Worm (Caenorhabditis elegans): ENCODE measurements around the gene Y39E4B.6.

Y39E4B.6 gene

ce11 chrIII:13107307-13107706 is 36.8 kb downstream of the Y39E4B.6 start, which contains the start of gene dhhc-8:
TSS of gene dhhc-8 (plus strand) at chrIII:13107607.
- no peak for TF ChIP-seq nhr-11 (tag; optimal IDR thresholded peaks at IDR 0.05)
- no peak for TF ChIP-seq fkh-4 (tag; optimal IDR thresholded peaks at IDR 0.05; ENCODE audit: borderline replicate concordance)
- TF ChIP-seq nhr-85 (tag), result peak; percentile 76

- TF ChIP-seq C16A3.4 (tag; optimal IDR thresholded peaks at IDR 0.05) (no peak), ces-1 (GFP tag; optimal IDR thresholded peaks at IDR 0.05) (no peak), unc-86 (tag; optimal IDR thresholded peaks at IDR 0.05) (no peak), blmp-1 (tag; optimal IDR thresholded peaks at IDR 0.05) (no peak), egl-13 (tag; optimal IDR thresholded peaks at IDR 0.05) (no peak)
Measured at ce11 chrIII:13118460-13118859, 47.9 kb downstream of the Y39E4B.6 start.

- TF ChIP-seq lin-14 (GFP tag; optimal IDR thresholded peaks at IDR 0.05), result no peak
- no peak for TF ChIP-seq efl-1 (optimal IDR thresholded peaks at IDR 0.05)
- TF ChIP-seq efl-1 (GFP tag; optimal IDR thresholded peaks at IDR 0.05 in 1 of 2), result peak in 1 of 2 experiments; percentile 66
- TF ChIP-seq nhr-19 (GFP tag; conservative IDR thresholded peaks at IDR 0.05), result no peak
- peak; percentile 37 for TF ChIP-seq unc-86 (tag; optimal IDR thresholded peaks at IDR 0.05)
- no peak for TF ChIP-seq ceh-82 (tag; optimal IDR thresholded peaks at IDR 0.05)
- no peak for TF ChIP-seq lin-15B (tag; optimal IDR thresholded peaks at IDR 0.05)
- TF ChIP-seq swsn-7 (tag; optimal IDR thresholded peaks at IDR 0.05), result no peak
Measured at ce11 chrIII:13119520-13119919, 49.0 kb downstream of the Y39E4B.6 start, which contains the start of gene zig-8. TSS of gene zig-8 (plus strand) at chrIII:13119820.

ce11 chrIII:13123440-13123839 is 52.9 kb downstream of the Y39E4B.6 start:
- TF ChIP-seq ces-1 (GFP tag; optimal IDR thresholded peaks at IDR 0.05) (peak; percentile 21), ztf-11 (tag; optimal IDR thresholded peaks at IDR 0.05) (no peak), nhr-47 (tag; optimal IDR thresholded peaks at IDR 0.05) (no peak), nhr-84 (tag; optimal IDR thresholded peaks at IDR 0.05) (no peak), unc-86 (tag; optimal IDR thresholded peaks at IDR 0.05) (no peak), fkh-4 (tag; optimal IDR thresholded peaks at IDR 0.05; ENCODE audit: borderline replicate concordance) (no peak), unc-98 (GFP tag; IDR thresholded peaks at IDR 0.05) (no peak), rnt-1 (tag; optimal IDR thresholded peaks at IDR 0.05) (no peak), ceh-63 (GFP tag; optimal IDR thresholded peaks at IDR 0.05) (no peak), fkh-10 (GFP tag; optimal IDR thresholded peaks at IDR 0.05) (peak; percentile 76), nhr-237 (tag; optimal IDR thresholded peaks at IDR 0.05) (no peak), lin-14 (GFP tag; optimal IDR thresholded peaks at IDR 0.05) (peak; percentile 63)

Data from whole organism, L1 larva.